Fruit fly (Drosophila melanogaster) whole organism, wandering third instar larva: Measurements from ENCODE around the gene CG14839.
A peak's percentile ranks its signal among the peaks of the same experiment; 100 is the strongest.

Source experiments
- Abd-B ChIP-seq: fragments of >200 bp; optimal IDR thresholded peaks from 2 replicates; lab custom pipeline; 2017; ENCODE audit warnings: missing biosample characterization, missing genetic modification characterization
- CG32264 ChIP-seq: fragments of 200-800 bp; sonication (Bioruptor generic); optimal IDR thresholded peaks from 2 replicates; lab custom pipeline; 2016; ENCODE audit warnings: missing biosample characterization, missing genetic modification characterization
- CrebA ChIP-seq: fragments of 200-800 bp; sonication (Bioruptor generic); optimal IDR thresholded peaks from 2 replicates; lab custom pipeline; 2016; ENCODE audit warnings: missing biosample characterization, mild to moderate bottlenecking, missing genetic modification characterization, borderline replicate concordance
- Dfd ChIP-seq: fragments of >200 bp; optimal IDR thresholded peaks from 2 replicates; lab custom pipeline; 2017; ENCODE audit warnings: missing biosample characterization, missing genetic modification characterization
- Dif ChIP-seq: fragments of 200-275, 200-300 bp; sonication (Bioruptor generic); optimal IDR thresholded peaks from 2 replicates; lab custom pipeline; 2018; ENCODE audit warnings: missing biosample characterization, missing genetic modification characterization; ENCODE audit not compliant: partially characterized antibody
- HLH106 ChIP-seq: fragments of 200-800 bp; optimal IDR thresholded peaks from 3 replicates; lab custom pipeline; 2019; ENCODE audit warnings: missing biosample characterization, mild to moderate bottlenecking, missing genetic modification characterization, moderate library complexity
- Hnf4 ChIP-seq: fragments of 200-800 bp; sonication (Bioruptor generic); optimal IDR thresholded peaks from 2 replicates; lab custom pipeline; 2016; ENCODE audit warnings: missing biosample characterization, mild to moderate bottlenecking, missing genetic modification characterization
- Hr78 ChIP-seq: fragments of >200 bp; optimal IDR thresholded peaks from 2 replicates; lab custom pipeline; 2017; ENCODE audit warnings: missing biosample characterization, missing genetic modification characterization
- Hr83 ChIP-seq: fragments of 200-300 bp; sonication (Bioruptor generic); optimal IDR thresholded peaks from 2 replicates; lab custom pipeline; 2016; ENCODE audit warnings: missing biosample characterization, mild to moderate bottlenecking, missing genetic modification characterization, moderate library complexity; ENCODE audit not compliant: poor library complexity, severe bottlenecking
- Mio ChIP-seq: sonication (Bioruptor generic); optimal IDR thresholded peaks from 2 replicates; lab custom pipeline; 2016; ENCODE audit warnings: missing biosample characterization, missing genetic modification characterization
- Myc ChIP-seq: fragments of >200 bp; optimal IDR thresholded peaks from 2 replicates; lab custom pipeline; 2017
- N ChIP-seq: fragments of >200 bp; optimal IDR thresholded peaks from 2 replicates; lab custom pipeline; 2018; ENCODE audit warnings: missing biosample characterization, missing external identifiers, missing genetic modification characterization
- OdsH ChIP-seq: fragments of 200-800 bp; sonication (Bioruptor generic); optimal IDR thresholded peaks from 2 replicates; lab custom pipeline; 2016; ENCODE audit warnings: missing biosample characterization, mild to moderate bottlenecking, missing genetic modification characterization
- Rel ChIP-seq, 2 experiments: fragments of 200-800 bp; sonication (Bioruptor generic) in 1 of 2; optimal IDR thresholded peaks; 2 replicates in 1 of 2; 3 replicates in 1 of 2; lab custom pipeline; 2016 to 2019; ENCODE audit warnings: mild to moderate bottlenecking in 2 of 2, missing biosample characterization in 2 of 2, missing genetic modification characterization in 2 of 2, moderate library complexity in 1 of 2
- Sp1 ChIP-seq: fragments of 200-800 bp; sonication (Bioruptor generic); optimal IDR thresholded peaks from 3 replicates; lab custom pipeline; 2019; ENCODE audit warnings: missing biosample characterization, mild to moderate bottlenecking, missing genetic modification characterization, moderate library complexity
- Vsx2 ChIP-seq: fragments of 200-300, 225-300 bp; sonication (Bioruptor generic); optimal IDR thresholded peaks from 2 replicates; lab custom pipeline; 2018; ENCODE audit warnings: missing biosample characterization, missing genetic modification characterization; ENCODE audit not compliant: partially characterized antibody
- br ChIP-seq: fragments of 200-800 bp; sonication (Bioruptor generic); optimal IDR thresholded peaks from 2 replicates; lab custom pipeline; 2016; ENCODE audit warnings: missing biosample characterization, missing genetic modification characterization
- dl ChIP-seq, 2 experiments: fragments of 175-275, 200-275 bp in 1 of 2; fragments of 200-275 bp in 1 of 2; sonication (Bioruptor generic); optimal IDR thresholded peaks; lab custom pipeline; 2018; ENCODE audit warnings: mild to moderate bottlenecking in 2 of 2, missing biosample characterization in 2 of 2, missing genetic modification characterization in 2 of 2, moderate library complexity in 2 of 2; ENCODE audit not compliant: partially characterized antibody in 2 of 2, insufficient read depth in 1 of 2
- dmrt93B ChIP-seq: fragments of 200-800 bp; sonication (Bioruptor generic); optimal IDR thresholded peaks from 2 replicates; lab custom pipeline; 2018; ENCODE audit warnings: missing biosample characterization, mild to moderate bottlenecking, missing genetic modification characterization
- dsf ChIP-seq: sonication (Bioruptor generic); optimal IDR thresholded peaks from 2 replicates; lab custom pipeline; 2016; ENCODE audit warnings: missing biosample characterization, missing genetic modification characterization, borderline replicate concordance
- foxo ChIP-seq, 2 experiments: fragments of 200-800 bp; sonication (Bioruptor generic); optimal IDR thresholded peaks; 2 replicates in 1 of 2; 3 replicates in 1 of 2; lab custom pipeline; 2016 to 2017; ENCODE audit warnings: missing biosample characterization in 2 of 2, missing genetic modification characterization in 2 of 2
- fru ChIP-seq: fragments of 200-800 bp; sonication (Bioruptor generic); optimal IDR thresholded peaks from 3 replicates; lab custom pipeline; 2016; ENCODE audit warnings: missing biosample characterization, mild to moderate bottlenecking, missing genetic modification characterization
- h ChIP-seq: fragments of 200-800 bp; sonication (Bioruptor generic); optimal IDR thresholded peaks from 3 replicates; lab custom pipeline; 2016; ENCODE audit warnings: missing biosample characterization, mild to moderate bottlenecking, missing genetic modification characterization
- jim ChIP-seq: fragments of 175-275, 200-325 bp; sonication (Bioruptor generic); optimal IDR thresholded peaks from 2 replicates; lab custom pipeline; 2016; ENCODE audit warnings: missing biosample characterization, mild to moderate bottlenecking, missing genetic modification characterization
- lola ChIP-seq: fragments of >200 bp; optimal IDR thresholded peaks from 2 replicates; lab custom pipeline; 2017; ENCODE audit warnings: missing biosample characterization, missing genetic modification characterization
- pan ChIP-seq: fragments of >200 bp; optimal IDR thresholded peaks from 2 replicates; lab custom pipeline; 2017
- usp ChIP-seq: fragments of >200 bp; optimal IDR thresholded peaks from 2 replicates; lab custom pipeline; 2017; ENCODE audit warnings: missing biosample characterization, missing genetic modification characterization

CG14839 gene

DNA sequence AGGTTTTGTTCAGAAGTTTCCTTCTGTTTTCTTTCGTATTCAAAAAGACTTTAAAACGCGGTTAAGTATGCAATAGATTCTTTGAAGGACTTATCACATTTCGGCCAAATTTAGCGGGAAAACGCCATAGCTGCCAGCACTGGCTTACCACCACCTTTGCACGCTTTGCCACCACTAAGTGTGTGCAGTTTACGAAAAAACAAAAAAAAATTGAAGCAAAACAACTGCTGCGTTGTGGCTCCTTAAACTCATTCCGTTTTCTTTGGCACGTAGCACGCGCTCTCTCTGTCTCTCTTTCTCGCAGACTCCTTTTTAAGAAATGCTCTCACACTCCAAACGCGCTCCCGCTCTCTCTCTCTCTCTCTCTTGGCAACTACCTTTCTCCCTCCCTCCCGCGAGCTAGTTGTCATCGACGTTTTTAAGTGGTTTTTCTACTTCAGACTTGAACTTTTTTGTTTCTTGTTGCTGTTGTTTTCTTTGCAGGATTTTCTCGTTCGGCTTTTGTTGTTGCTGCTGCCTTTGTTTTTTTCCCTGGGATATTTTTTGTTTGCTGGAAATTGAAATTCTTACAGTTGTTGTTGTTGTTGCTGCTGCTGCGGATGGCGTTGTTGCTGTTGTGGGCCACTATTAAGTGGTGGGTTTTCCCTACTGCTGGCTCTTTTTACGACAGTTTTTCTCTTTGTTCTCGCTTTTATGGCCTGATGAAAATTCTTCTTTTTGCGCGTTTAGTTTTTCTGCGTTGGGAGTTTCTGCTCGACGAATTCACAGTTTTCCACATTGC, 16.5 kb downstream of the CG14839 start:
- peak; percentile 80 for TF ChIP-seq Vsx2 (GFP tag; lab: Kevin White, UChicago)
- TF ChIP-seq fru, result peak; percentile 9
- TF ChIP-seq Hr78 (GFP tag; lab: Kevin White, UChicago), result no peak
- TF ChIP-seq pan, result no peak
- TF ChIP-seq h (GFP tag; lab: Kevin White, UChicago), result no peak
- peak; percentile 79 for TF ChIP-seq Dif (GFP tag; lab: Kevin White, UChicago)
- no peak for TF ChIP-seq foxo (GFP tag; optimal IDR thresholded peaks at IDR 0.05; lab: Kevin White, UChicago)
- TF ChIP-seq jim (GFP tag; lab: Kevin White, UChicago), result peak; percentile 50
- no peak for TF ChIP-seq dmrt93B (GFP tag; lab: Kevin White, UChicago)
- peak; percentile 34 for TF ChIP-seq CrebA (GFP tag; lab: Kevin White, UChicago)
- TF ChIP-seq Hr83 (GFP tag; lab: Kevin White, UChicago), result peak; percentile 68
- TF ChIP-seq Dfd (GFP tag; lab: Kevin White, UChicago), result peak; percentile 29
- no peak for TF ChIP-seq CG32264 (GFP tag; lab: Kevin White, UChicago)
- peak; percentile 70 to 87 for TF ChIP-seq dl (GFP tag; optimal IDR thresholded peaks at IDR 0.05; lab: Kevin White, UChicago; ENCODE audit: insufficient read depth in 1 of 2, partially characterized antibody in 2 of 2)
- no peak for TF ChIP-seq Mio (GFP tag; lab: Kevin White, UChicago)
- TF ChIP-seq dsf, result no peak
- peak; percentile 25 for TF ChIP-seq HLH106 (tag; lab: Kevin White, UChicago)
- TF ChIP-seq Rel (GFP tag; optimal IDR thresholded peaks at IDR 0.05; lab: Kevin White, UChicago), result peak; percentile 31
- peak; percentile 0 for TF ChIP-seq Rel (tag; optimal IDR thresholded peaks at IDR 0.05; lab: Kevin White, UChicago)
- TF ChIP-seq Myc (lab: Kevin White, UChicago), result peak; percentile 94

- TF ChIP-seq HLH106 (tag; lab: Kevin White, UChicago) (peak; percentile 21), Hr78 (GFP tag; lab: Kevin White, UChicago) (no peak)
Observed at dm6 chr3R:14279311-14279998, 17.3 kb downstream of the CG14839 start.

dm6 chr3R:14280324-14280723, 18.1 kb downstream of the CG14839 start:
- TF ChIP-seq HLH106 (tag; lab: Kevin White, UChicago), result peak; percentile 10
- TF ChIP-seq Sp1 (GFP tag; lab: Kevin White, UChicago), result peak; percentile 11
- no peak for TF ChIP-seq lola (GFP tag; lab: Kevin White, UChicago)
- TF ChIP-seq Abd-B (GFP tag; lab: Kevin White, UChicago), result no peak
- TF ChIP-seq Vsx2 (GFP tag; lab: Kevin White, UChicago), result no peak
- TF ChIP-seq fru, result no peak
- TF ChIP-seq Hnf4, result no peak
- TF ChIP-seq br (GFP tag; lab: Kevin White, UChicago), result no peak
- TF ChIP-seq N (GFP tag; lab: Kevin White, UChicago), result no peak
- TF ChIP-seq h (GFP tag; lab: Kevin White, UChicago), result no peak
- peak; percentile 13 for TF ChIP-seq OdsH (GFP tag; lab: Kevin White, UChicago)

DNA sequence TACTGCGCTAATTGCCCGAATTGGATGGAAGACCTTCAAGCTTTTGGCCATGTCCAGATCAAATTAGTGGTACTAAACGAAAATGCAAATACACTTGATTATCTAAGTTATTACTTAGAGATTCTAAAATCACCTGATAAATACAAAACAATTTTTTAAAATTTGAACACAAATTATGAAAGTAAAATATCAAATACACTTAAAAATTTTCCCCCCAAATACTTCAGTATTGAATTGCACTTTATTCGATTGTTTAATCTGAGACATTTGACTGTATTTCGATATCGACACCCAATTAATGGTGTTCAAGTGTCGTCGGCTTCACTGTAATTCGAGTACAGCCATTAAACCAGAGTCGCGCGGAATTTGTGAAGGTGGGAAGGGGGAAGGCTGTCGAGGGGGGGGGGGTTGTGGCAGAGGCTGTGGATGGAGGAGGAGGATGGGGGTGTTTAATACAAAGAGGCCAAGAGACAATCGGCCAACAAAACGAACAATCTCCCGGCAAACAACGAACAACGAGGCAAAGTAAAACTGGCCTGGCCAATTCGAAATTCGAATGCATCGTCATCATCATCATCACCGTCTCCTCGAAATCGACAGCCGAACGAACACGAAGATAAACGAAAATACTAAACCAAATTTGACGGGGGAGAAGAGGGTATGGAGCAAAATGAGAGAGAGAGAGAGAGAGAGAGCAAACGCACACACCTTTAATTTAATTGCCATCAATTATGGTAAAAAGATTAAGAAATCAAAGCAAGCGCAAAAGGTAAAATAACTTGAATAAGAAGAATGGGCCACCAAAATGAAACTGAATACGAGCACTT, 20.2 kb downstream of the CG14839 start:
- peak; percentile 64 for TF ChIP-seq Vsx2 (GFP tag; lab: Kevin White, UChicago)
- TF ChIP-seq fru, result no peak
- no peak for TF ChIP-seq usp (GFP tag; lab: Kevin White, UChicago)
- peak; percentile 15 for TF ChIP-seq HLH106 (tag; lab: Kevin White, UChicago)
- TF ChIP-seq lola (GFP tag; lab: Kevin White, UChicago), result no peak
- TF ChIP-seq Dfd (GFP tag; lab: Kevin White, UChicago), result no peak
- TF ChIP-seq dl (GFP tag; optimal IDR thresholded peaks at IDR 0.05; lab: Kevin White, UChicago; ENCODE audit: insufficient read depth in 1 of 2, partially characterized antibody in 2 of 2), result no peak
- TF ChIP-seq Dif (GFP tag; lab: Kevin White, UChicago), result peak; percentile 48
- no peak for TF ChIP-seq Hr78 (GFP tag; lab: Kevin White, UChicago)
- TF ChIP-seq, all 38 proteins: peak for 3
